Worm (Caenorhabditis elegans) whole organism, young adult: ENCODE data around the gene F44D12.19.

ENCODE experiments used
- akir-1 ChIP-seq: fragments of 200-800 bp; sonication (Bioruptor generic); optimal IDR thresholded peaks from 2 replicates; lab custom pipeline; 2018; ENCODE audit warnings: mild to moderate bottlenecking, missing genetic modification characterization, moderate library complexity, missing compliant biosample characterization
- ama-1 ChIP-seq, 3 experiments: fragments of 150-350 bp in 1 of 3; sonication (generic microtip) in 2 of 3; optimal IDR thresholded peaks; 2 replicates each; lab custom pipeline; 2014 to 2018; ENCODE audit warnings: missing biosample characterization in 2 of 3, missing genetic modification characterization in 2 of 3, missing genetic modification reagents in 2 of 3
- him-1 ChIP-seq: sonication (generic microtip); optimal IDR thresholded peaks from 2 replicates; lab custom pipeline; 2016; ENCODE audit warnings: missing genotype, missing genetic modification reagents, missing genetic modification characterization, missing compliant biosample characterization
- hlh-12 ChIP-seq: sonication (generic microtip); optimal IDR thresholded peaks from 2 replicates; lab custom pipeline; 2016; ENCODE audit warnings: missing genetic modification characterization, missing compliant biosample characterization
- lin-35 ChIP-seq, 3 experiments: fragments of 150-350 bp in 2 of 3; sonication (generic microtip) in 1 of 3; optimal IDR thresholded peaks; 2 replicates each; lab custom pipeline; 2014 to 2018; ENCODE audit warnings: missing biosample characterization in 3 of 3, missing genetic modification characterization in 3 of 3, missing genetic modification reagents in 3 of 3
- mel-28 ChIP-seq: sonication (generic microtip); optimal IDR thresholded peaks from 2 replicates; lab custom pipeline; 2016; ENCODE audit warnings: borderline replicate concordance, mild to moderate bottlenecking, missing genetic modification characterization, missing compliant biosample characterization
- mxl-1 ChIP-seq: sonication (generic microtip); optimal IDR thresholded peaks from 2 replicates; lab custom pipeline; 2016; ENCODE audit warnings: missing genetic modification characterization, missing compliant biosample characterization
- nhr-179 ChIP-seq: sonication (generic microtip); optimal IDR thresholded peaks from 2 replicates; lab custom pipeline; 2016; ENCODE audit warnings: mild to moderate bottlenecking, missing genetic modification characterization, missing compliant biosample characterization
- pha-4 ChIP-seq: fragments of 150-350 bp; sonication (generic microtip); optimal IDR thresholded peaks from 2 replicates; lab custom pipeline; 2014; ENCODE audit warnings: missing biosample characterization, missing genetic modification reagents, missing genetic modification characterization
- unc-62 ChIP-seq: fragments of 150-350 bp; optimal IDR thresholded peaks from 2 replicates; lab custom pipeline; 2014; ENCODE audit warnings: missing biosample characterization, missing genetic modification reagents, missing genetic modification characterization
- zfh-2 ChIP-seq: fragments of 200-800 bp; sonication (Bioruptor generic); conservative IDR thresholded peaks from 2 replicates; pipeline ENCODE4 v1.3.6; 2022; ENCODE audit warnings: missing genetic modification reagents, missing genetic modification characterization, missing compliant biosample characterization

DNA sequence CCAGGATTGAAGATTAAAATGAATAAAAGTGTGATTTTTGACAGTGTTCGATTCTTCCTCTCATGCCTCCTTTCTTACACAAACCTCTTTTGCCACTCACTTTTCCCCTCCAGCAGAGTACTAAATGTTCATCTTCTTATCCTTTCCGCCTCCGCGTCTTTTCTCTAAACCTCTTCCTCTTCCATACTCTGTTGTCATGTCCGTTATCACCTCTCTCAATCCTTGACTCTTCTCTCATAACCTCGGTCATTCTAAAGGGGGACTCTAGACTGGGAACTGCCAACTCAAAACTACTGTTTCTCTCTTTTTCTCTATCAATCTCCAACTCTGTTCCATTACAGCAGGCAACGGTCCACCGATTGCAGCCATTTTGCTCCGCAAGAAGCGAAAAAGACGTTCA, 26.9 kb downstream of the F44D12.19 start:
- TF ChIP-seq mxl-1 (tag; lab: Kevin White, UChicago) (no peak), unc-62 (GFP tag; lab: Kevin White, UChicago) (no peak), lin-35 (GFP tag; optimal IDR thresholded peaks at IDR 0.05; lab: Kevin White, UChicago) (no peak), ama-1 (optimal IDR thresholded peaks at IDR 0.05; lab: Kevin White, UChicago) (no peak), ama-1 (GFP tag; optimal IDR thresholded peaks at IDR 0.05; lab: Kevin White, UChicago) (no peak), mel-28 (no peak), pha-4 (no peak), hlh-12 (tag; lab: Kevin White, UChicago) (no peak), him-1 (tag; lab: Kevin White, UChicago) (no peak), nhr-179 (tag; lab: Kevin White, UChicago) (no peak), akir-1 (GFP tag; lab: Kevin White, UChicago) (no peak), zfh-2 (GFP tag; lab: Robert Waterston, UW) (no peak)
